Worm (Caenorhabditis elegans): ENCODE data around the gene F08D12.12.

DNA sequence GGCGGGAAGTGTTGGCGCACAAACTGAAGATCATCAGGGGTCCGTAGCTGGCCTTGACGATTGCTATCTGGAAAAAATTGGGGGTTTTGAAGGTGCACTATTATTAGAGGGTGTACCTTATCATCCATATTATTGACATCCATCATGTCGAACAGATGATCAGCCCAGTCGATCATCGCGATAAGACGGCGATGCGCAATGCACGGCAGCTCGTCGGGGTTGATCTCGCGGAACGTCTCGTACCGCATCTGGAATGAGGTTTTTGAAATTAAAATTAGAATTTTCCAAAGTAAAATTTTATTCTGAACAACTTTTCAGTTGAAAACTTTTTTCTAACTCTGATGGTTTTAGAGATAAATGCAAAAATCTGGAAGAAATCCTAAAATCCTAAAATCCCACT lies 11.1 kb upstream of the F08D12.12 start:
- TF ChIP-seq pes-1 (GFP tag; IDR thresholded peaks at IDR 0.05), result no peak
- TF ChIP-seq tbx-37 (GFP tag; conservative IDR thresholded peaks at IDR 0.05), result no peak
- no peak for TF ChIP-seq ama-1 (optimal IDR thresholded peaks at IDR 0.05)
- no peak for TF ChIP-seq hnd-1 (tag; optimal IDR thresholded peaks at IDR 0.05)
- TF ChIP-seq B0310.2 (tag; optimal IDR thresholded peaks at IDR 0.05), result no peak
- TF ChIP-seq ceh-36 (tag; optimal IDR thresholded peaks at IDR 0.05), result no peak
- no peak for TF ChIP-seq F13C5.2 (tag; optimal IDR thresholded peaks at IDR 0.05)

Measured in whole organism, early embryonic.